Fruit fly (Drosophila melanogaster): ENCODE results near the gene mtSSB.

Gene mtSSB

DNA sequence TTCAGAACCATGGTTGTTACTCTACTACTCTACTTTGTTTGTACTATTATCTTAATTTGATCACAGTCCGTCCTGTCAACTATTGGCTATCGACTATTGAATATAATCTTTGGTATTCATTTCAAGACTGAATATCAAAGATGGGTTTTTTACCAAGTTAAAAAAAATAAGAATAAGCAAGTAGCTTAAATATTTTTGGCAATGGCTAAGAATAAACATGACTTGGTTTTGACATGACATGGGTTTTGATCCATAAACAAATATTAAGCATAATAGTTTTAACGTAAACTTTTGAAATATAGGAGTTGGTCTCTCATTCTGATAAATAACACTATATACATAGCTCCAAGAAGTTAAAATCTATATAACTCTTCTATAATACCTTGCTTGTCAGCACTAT is 36.8 kb upstream of the mtSSB start (continued):
- TF ChIP-seq Oli (tag; optimal IDR thresholded peaks at IDR 0.05) (peak; percentile 55), Usf (GFP tag; optimal IDR thresholded peaks at IDR 0.05) (peak; percentile 31), gem (tag; optimal IDR thresholded peaks at IDR 0.05) (peak; percentile 33), Hr3 (GFP tag; optimal IDR thresholded peaks at IDR 0.05) (peak; percentile 24), CG11695 (GFP tag; IDR thresholded peaks at IDR 0.05) (no peak), Side (GFP tag; optimal IDR thresholded peaks at IDR 0.05) (no peak), CG10274 (GFP tag; optimal IDR thresholded peaks at IDR 0.05) (peak; percentile 37), Ssrp (tag; optimal IDR thresholded peaks at IDR 0.05) (peak; percentile 6), Hmx (GFP tag; optimal IDR thresholded peaks at IDR 0.05) (peak; percentile 39), D19B (GFP tag; optimal IDR thresholded peaks at IDR 0.05) (peak; percentile 26), Meics (GFP tag; optimal IDR thresholded peaks at IDR 0.05) (peak; percentile 49), CG9437 (GFP tag; optimal IDR thresholded peaks at IDR 0.05) (peak; percentile 68), CG30403 (GFP tag; optimal IDR thresholded peaks at IDR 0.05) (peak; percentile 68), CG3281 (GFP tag; optimal IDR thresholded peaks at IDR 0.05) (peak; percentile 36), Poxn (GFP tag; IDR thresholded peaks at IDR 0.05) (no peak), CG9727 (GFP tag; optimal IDR thresholded peaks at IDR 0.05) (peak; percentile 51), CG12104 (GFP tag; optimal IDR thresholded peaks at IDR 0.05) (peak; percentile 71), Dref (GFP tag; IDR thresholded peaks at IDR 0.05) (no peak), CG18619 (GFP tag; optimal IDR thresholded peaks at IDR 0.05) (peak; percentile 55), lola (GFP tag; optimal IDR thresholded peaks at IDR 0.05) (peak in 1 of 3 experiments; percentile 68), wek (GFP tag; optimal IDR thresholded peaks at IDR 0.05) (no peak), CG7928 (GFP tag; optimal IDR thresholded peaks at IDR 0.05) (no peak), phol (tag; optimal IDR thresholded peaks at IDR 0.05) (peak; percentile 38), bigmax (GFP tag; optimal IDR thresholded peaks at IDR 0.05) (no peak), CG12391 (tag; optimal IDR thresholded peaks at IDR 0.05) (peak; percentile 18), sens (GFP tag) (peak; percentile 60), zen (tag; optimal IDR thresholded peaks at IDR 0.05) (no peak), CG7839 (tag; optimal IDR thresholded peaks at IDR 0.05) (peak; percentile 49), ftz-f1 (GFP tag; optimal IDR thresholded peaks at IDR 0.05) (no peak), CG14710 (tag; optimal IDR thresholded peaks at IDR 0.05) (peak; percentile 16), org-1 (GFP tag; optimal IDR thresholded peaks at IDR 0.05) (no peak), tio (GFP tag; optimal IDR thresholded peaks at IDR 0.05) (peak; percentile 73), dmrt99B (tag; optimal IDR thresholded peaks at IDR 0.05) (peak; percentile 3)

DNA sequence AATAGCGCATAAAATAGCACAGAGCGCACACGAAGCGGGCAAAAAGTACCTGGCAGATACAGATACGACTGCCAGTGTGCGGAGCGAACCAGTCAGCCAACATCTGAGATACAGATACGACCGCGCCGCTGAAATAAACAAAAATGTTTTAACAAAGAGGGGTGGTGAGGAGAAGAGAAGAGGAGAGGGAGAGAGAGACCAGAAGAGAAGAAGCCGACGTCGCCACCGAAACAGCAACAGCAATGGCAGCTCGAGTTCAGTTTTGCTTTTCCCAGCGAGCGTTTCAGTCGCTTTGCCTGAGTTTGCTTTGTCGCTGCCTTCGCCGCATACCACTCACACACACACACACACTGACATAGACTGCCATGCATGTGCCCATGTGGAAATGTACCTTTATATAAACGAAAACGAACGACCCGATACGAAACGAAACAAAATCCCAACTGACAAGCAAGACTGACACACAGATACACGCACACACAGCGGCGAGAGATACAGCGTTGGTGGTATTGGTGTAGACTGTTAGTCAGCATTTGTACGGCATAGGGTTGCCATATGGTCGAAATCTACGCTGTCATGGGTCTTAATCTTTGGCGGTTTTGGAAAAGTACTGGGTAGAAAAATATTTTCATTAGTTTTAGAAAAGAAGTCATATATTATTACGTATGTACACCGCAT is 36.2 kb upstream of the mtSSB start:
- TF ChIP-seq oc (tag; optimal IDR thresholded peaks at IDR 0.05) (peak; percentile 82), sisA (GFP tag; IDR thresholded peaks at IDR 0.05) (no peak), sens (GFP tag) (peak; percentile 76), CG18619 (GFP tag; optimal IDR thresholded peaks at IDR 0.05) (no peak), GATAe (GFP tag; conservative IDR thresholded peaks at IDR 0.05) (no peak), Kr (GFP tag; optimal IDR thresholded peaks at IDR 0.05) (peak; percentile 53), CG5180 (GFP tag; optimal IDR thresholded peaks at IDR 0.05) (peak; percentile 95), CrebB (tag; optimal IDR thresholded peaks at IDR 0.05) (peak; percentile 74), CG2129 (GFP tag; IDR thresholded peaks at IDR 0.05; ENCODE audit: partially characterized antibody) (no peak), CG17829 (tag; optimal IDR thresholded peaks at IDR 0.05) (peak; percentile 47), grau (tag; optimal IDR thresholded peaks at IDR 0.05) (peak; percentile 27), CG12104 (GFP tag; optimal IDR thresholded peaks at IDR 0.05) (no peak), peb (GFP tag; IDR thresholded peaks at IDR 0.05) (no peak), Trl (optimal IDR thresholded peaks at IDR 0.05) (peak; percentile 85 to 92), Trl (GFP tag; optimal IDR thresholded peaks at IDR 0.05) (no peak), Neu2 (GFP tag; optimal IDR thresholded peaks at IDR 0.05; ENCODE audit: borderline replicate concordance) (no peak), caup (GFP tag; optimal IDR thresholded peaks at IDR 0.05; ENCODE audit: severe bottlenecking) (peak; percentile 21), MESR4 (GFP tag; optimal IDR thresholded peaks at IDR 0.05) (peak; percentile 16), CG4282 (GFP tag; optimal IDR thresholded peaks at IDR 0.05) (no peak), bigmax (GFP tag; optimal IDR thresholded peaks at IDR 0.05) (peak; percentile 61), scrt (GFP tag; optimal IDR thresholded peaks at IDR 0.05) (peak; percentile 35)

Measured in whole organism, embryonic.